Worm (Caenorhabditis elegans) whole organism, midembryonic: ENCODE data around the gene nhr-52.
"Not testable (repeated sequence)": the region's sequence is repeated elsewhere in the genome, so short reads cannot be mapped to it uniquely, and the experiment has no call there.

Source experiments
- T22C8.4 ChIP-seq: fragments of 200-800 bp; sonication (Bioruptor generic); IDR thresholded peaks from 2 replicates; pipeline ENCODE4 v1.3.6; 2022; ENCODE audit warnings: missing genetic modification characterization, missing compliant biosample characterization
- cog-1 ChIP-seq: sonication (generic microtip); optimal IDR thresholded peaks from 2 replicates; lab custom pipeline; 2016; ENCODE audit warnings: missing genetic modification characterization, missing compliant biosample characterization
- flt-1 ChIP-seq: fragments of 200-800 bp; sonication (Bioruptor generic); IDR thresholded peaks from 2 replicates; pipeline ENCODE4 v1.3.6; 2022; ENCODE audit warnings: missing genetic modification characterization, missing compliant biosample characterization
- ref-1 ChIP-seq: fragments of 200-800 bp; sonication (Bioruptor generic); conservative IDR thresholded peaks from 2 replicates; pipeline ENCODE4 v1.3.6; 2022; ENCODE audit warnings: missing genetic modification reagents, missing genetic modification characterization, missing compliant biosample characterization
- tab-1 ChIP-seq: fragments of 200-800 bp; sonication (Bioruptor generic); IDR thresholded peaks from 2 replicates; pipeline ENCODE4 v1.3.6; 2022; ENCODE audit warnings: missing genetic modification characterization, missing compliant biosample characterization
- ztf-23 ChIP-seq: fragments of 200-800 bp; sonication (Bioruptor generic); IDR thresholded peaks from 2 replicates; pipeline ENCODE4 v1.3.6; 2022; ENCODE audit warnings: missing genetic modification reagents, missing genetic modification characterization, missing compliant biosample characterization
- ztf-29 ChIP-seq: fragments of 200-800 bp; sonication (Bioruptor generic); IDR thresholded peaks from 2 replicates; pipeline ENCODE4 v1.3.6; 2022; ENCODE audit warnings: missing genetic modification reagents, missing genetic modification characterization, missing compliant biosample characterization

DNA sequence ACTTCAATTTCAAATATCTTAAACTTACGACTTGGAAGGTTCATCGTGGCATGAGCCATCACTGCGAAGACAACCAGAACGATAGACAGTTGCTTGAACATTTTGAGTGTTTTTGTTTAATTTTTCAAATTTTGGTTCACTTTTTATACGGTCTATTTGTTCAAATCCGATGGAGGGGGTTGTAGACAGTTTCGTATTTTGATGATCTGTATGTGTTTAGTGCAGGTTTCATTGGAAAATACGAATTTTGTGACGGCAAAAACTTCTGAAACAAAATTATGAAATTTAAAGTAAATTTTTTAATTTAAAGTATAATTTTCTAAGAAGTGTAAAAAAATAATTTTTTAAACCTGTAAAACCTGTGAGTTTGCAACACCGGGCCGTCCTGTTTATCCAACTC is 34.1 kb upstream of the nhr-52 start, which contains the start of gene C55A1.4:
- TF ChIP-seq cog-1 (tag; lab: Kevin White, UChicago); T22C8.4 (GFP tag; lab: Robert Waterston, UW); ztf-29 (GFP tag; lab: Robert Waterston, UW); ztf-23 (GFP tag; lab: Robert Waterston, UW); ref-1; flt-1; tab-1 (GFP tag; lab: Robert Waterston, UW): not testable (repeated sequence)
